Worm (Caenorhabditis elegans) whole organism, L2 larva: ENCODE data around the gene F10E7.2.

Experiments used
- F13H6.1 ChIP-seq: sonication (generic microtip); optimal IDR thresholded peaks from 2 replicates; lab custom pipeline; 2016; ENCODE audit warnings: missing genetic modification characterization, missing compliant biosample characterization
- R02D3.7 ChIP-seq: fragments of 150-350 bp; optimal IDR thresholded peaks from 2 replicates; lab custom pipeline; 2014; ENCODE audit warnings: missing biosample characterization, missing genetic modification characterization
- Y55F3AM.14 ChIP-seq: fragments of 200-800 bp; sonication (Bioruptor generic); optimal IDR thresholded peaks from 2 replicates; lab custom pipeline; 2018; ENCODE audit warnings: mild to moderate bottlenecking, missing genetic modification characterization, missing compliant biosample characterization
- ZK546.5 ChIP-seq: sonication (generic microtip); optimal IDR thresholded peaks from 2 replicates; lab custom pipeline; 2017; ENCODE audit warnings: missing biosample characterization, missing genetic modification characterization
- alr-1 ChIP-seq: fragments of 150-350 bp; optimal IDR thresholded peaks from 2 replicates; lab custom pipeline; 2014; ENCODE audit warnings: missing biosample characterization, missing genetic modification characterization
- aly-2 ChIP-seq: fragments of 150-350 bp; optimal IDR thresholded peaks from 2 replicates; lab custom pipeline; 2014; ENCODE audit warnings: missing biosample characterization, missing genetic modification characterization
- ama-1 ChIP-seq: fragments of 150-350 bp; optimal IDR thresholded peaks from 2 replicates; lab custom pipeline; 2018; ENCODE audit warnings: inconsistent platforms
- blmp-1 ChIP-seq: sonication (generic microtip); optimal IDR thresholded peaks from 2 replicates; lab custom pipeline; 2017; ENCODE audit warnings: missing genetic modification characterization, mild to moderate bottlenecking, missing compliant biosample characterization, antibody characterized with exemption, moderate library complexity; ENCODE audit not compliant: insufficient read depth
- ceh-82 ChIP-seq: fragments of 150-350 bp; optimal IDR thresholded peaks from 2 replicates; lab custom pipeline; 2014; ENCODE audit warnings: missing biosample characterization, missing genetic modification characterization
- crh-2 ChIP-seq: sonication (generic microtip); optimal IDR thresholded peaks from 2 replicates; lab custom pipeline; 2017; ENCODE audit warnings: missing biosample characterization, missing genetic modification characterization
- elt-1 ChIP-seq: fragments of 150-350 bp; optimal IDR thresholded peaks from 2 replicates; lab custom pipeline; 2014; ENCODE audit warnings: missing biosample characterization, missing genetic modification characterization
- fos-1 ChIP-seq: fragments of 150-350 bp; optimal IDR thresholded peaks from 2 replicates; lab custom pipeline; 2014; ENCODE audit warnings: missing biosample characterization, missing genetic modification characterization
- gmeb-1 ChIP-seq: fragments of 150-350 bp; optimal IDR thresholded peaks from 2 replicates; lab custom pipeline; 2014; ENCODE audit warnings: missing biosample characterization, missing genetic modification characterization
- lin-11 ChIP-seq: fragments of 150-350 bp; sonication (generic microtip); optimal IDR thresholded peaks from 2 replicates; lab custom pipeline; 2014; ENCODE audit warnings: missing biosample characterization, missing genetic modification characterization, inconsistent platforms, mixed read lengths
- lin-39 ChIP-seq: fragments of 150-350 bp; optimal IDR thresholded peaks from 2 replicates; lab custom pipeline; 2014; ENCODE audit warnings: missing biosample characterization, missing genetic modification reagents, missing genetic modification characterization
- lsy-2 ChIP-seq, 2 experiments: fragments of 150-350 bp in 1 of 2; sonication (generic microtip) in 1 of 2; optimal IDR thresholded peaks; 2 replicates each; lab custom pipeline; 2014 to 2017; ENCODE audit warnings: missing biosample characterization in 2 of 2, missing genetic modification characterization in 2 of 2
- mab-5 ChIP-seq: fragments of 150-350 bp; optimal IDR thresholded peaks from 2 replicates; lab custom pipeline; 2014; ENCODE audit warnings: missing biosample characterization, missing genetic modification characterization
- mbf-1 ChIP-seq: sonication (generic microtip); optimal IDR thresholded peaks from 2 replicates; lab custom pipeline; 2017; ENCODE audit warnings: missing biosample characterization, missing genetic modification characterization
- mdl-1 ChIP-seq, 2 experiments: fragments of 150-350 bp in 1 of 2; sonication (generic microtip) in 1 of 2; optimal IDR thresholded peaks; 2 replicates each; lab custom pipeline; 2017; ENCODE audit warnings: missing biosample characterization in 2 of 2, missing genetic modification characterization in 2 of 2
- nhr-10 ChIP-seq: sonication (generic microtip); optimal IDR thresholded peaks from 2 replicates; lab custom pipeline; 2017; ENCODE audit warnings: missing biosample characterization, missing genetic modification characterization
- nhr-11 ChIP-seq: fragments of 150-350 bp; optimal IDR thresholded peaks from 2 replicates; lab custom pipeline; 2014; ENCODE audit warnings: missing biosample characterization, missing genetic modification characterization
- nhr-129 ChIP-seq: fragments of 150-350 bp; optimal IDR thresholded peaks from 2 replicates; lab custom pipeline; 2014; ENCODE audit warnings: missing biosample characterization, missing genetic modification characterization
- nhr-21 ChIP-seq: fragments of 150-350 bp; optimal IDR thresholded peaks from 2 replicates; lab custom pipeline; 2014; ENCODE audit warnings: missing biosample characterization, missing genetic modification characterization
- nhr-23 ChIP-seq: fragments of 150-350 bp; optimal IDR thresholded peaks from 2 replicates; lab custom pipeline; 2014; ENCODE audit warnings: missing biosample characterization, missing genetic modification reagents, missing genetic modification characterization
- nhr-25 ChIP-seq: fragments of 150-350 bp; sonication (generic microtip); optimal IDR thresholded peaks from 3 replicates; lab custom pipeline; 2014; ENCODE audit warnings: missing biosample characterization, missing genetic modification characterization
- nhr-77 ChIP-seq: fragments of 150-350 bp; optimal IDR thresholded peaks from 2 replicates; lab custom pipeline; 2014; ENCODE audit warnings: missing biosample characterization, missing genetic modification characterization
- peb-1 ChIP-seq: fragments of 150-350 bp; optimal IDR thresholded peaks from 2 replicates; lab custom pipeline; 2014; ENCODE audit warnings: missing biosample characterization, missing genetic modification characterization
- sem-4 ChIP-seq: fragments of 150-350 bp; optimal IDR thresholded peaks from 2 replicates; lab custom pipeline; 2014; ENCODE audit warnings: missing biosample characterization, missing genetic modification reagents, missing genetic modification characterization
- skn-1 ChIP-seq: sonication (generic microtip); optimal IDR thresholded peaks from 2 replicates; lab custom pipeline; 2017; ENCODE audit warnings: missing biosample characterization, missing genetic modification characterization
- sma-3 ChIP-seq: sonication (generic microtip); optimal IDR thresholded peaks from 2 replicates; lab custom pipeline; 2016; ENCODE audit warnings: missing genetic modification reagents, missing genetic modification characterization, missing compliant biosample characterization
- sma-9 ChIP-seq, 2 experiments: fragments of 150-350 bp in 1 of 2; sonication (generic microtip) in 1 of 2; optimal IDR thresholded peaks; 2 replicates each; lab custom pipeline; 2014 to 2016; ENCODE audit warnings: missing genetic modification characterization in 2 of 2, mild to moderate bottlenecking in 1 of 2, missing biosample characterization in 1 of 2, missing compliant biosample characterization in 1 of 2, missing genetic modification reagents in 1 of 2, moderate library complexity in 1 of 2
- snpc-4 ChIP-seq: fragments of 150-350 bp; optimal IDR thresholded peaks from 2 replicates; lab custom pipeline; 2014; ENCODE audit warnings: missing biosample characterization, missing genetic modification characterization
- unc-39 ChIP-seq: fragments of 150-350 bp; optimal IDR thresholded peaks from 2 replicates; lab custom pipeline; 2014; ENCODE audit warnings: missing biosample characterization, missing genetic modification characterization
- unc-62 ChIP-seq: fragments of 150-350 bp; optimal IDR thresholded peaks from 2 replicates; lab custom pipeline; 2014; ENCODE audit warnings: missing biosample characterization, missing genetic modification reagents, missing genetic modification characterization
- zag-1 ChIP-seq: fragments of 150-350 bp; optimal IDR thresholded peaks from 2 replicates; lab custom pipeline; 2014; ENCODE audit warnings: missing biosample characterization, missing genetic modification characterization
- ztf-1 ChIP-seq: fragments of 200-800 bp; sonication (Bioruptor generic); conservative IDR thresholded peaks from 2 replicates; pipeline ENCODE4 v1.3.6; 2022; ENCODE audit warnings: missing genetic modification characterization, missing compliant biosample characterization

F10E7.2 gene

ce11 chrII:7112780-7113179 is 9.3 kb upstream of the F10E7.2 start, which contains the start of gene F10E7.6:
F10E7.6 (plus strand) TSS chrII:7113080.
- no peak for TF ChIP-seq zag-1 (tag; lab: Kevin White, UChicago)
- TF ChIP-seq nhr-21 (tag; lab: Kevin White, UChicago): no peak
- TF ChIP-seq lin-11 (tag; lab: Kevin White, UChicago): no peak
- no peak for TF ChIP-seq ceh-82 (tag; lab: Kevin White, UChicago)
- TF ChIP-seq snpc-4: no peak
- TF ChIP-seq nhr-129 (tag; lab: Kevin White, UChicago): no peak
- no peak for TF ChIP-seq mbf-1 (tag; lab: Kevin White, UChicago)
- TF ChIP-seq ama-1 (lab: Kevin White, UChicago): no peak
- no peak for TF ChIP-seq alr-1 (tag; lab: Kevin White, UChicago)
- no peak for TF ChIP-seq Y55F3AM.14
- no peak for TF ChIP-seq nhr-77 (tag; lab: Kevin White, UChicago)
- TF ChIP-seq aly-2 (tag; lab: Kevin White, UChicago): no peak
- no peak for TF ChIP-seq mab-5 (tag; lab: Kevin White, UChicago)
- no peak for TF ChIP-seq skn-1 (tag; lab: Kevin White, UChicago)
- no peak for TF ChIP-seq mdl-1 (tag; optimal IDR thresholded peaks at IDR 0.05; lab: Kevin White, UChicago)

ce11 chrII:7115638-7116037 is 6.4 kb upstream of the F10E7.2 start, which contains the start of gene cutl-5:
cutl-5 (minus strand) TSS chrII:7115906.
- no peak for TF ChIP-seq mdl-1 (tag; optimal IDR thresholded peaks at IDR 0.05; lab: Kevin White, UChicago)
- no peak for TF ChIP-seq alr-1 (tag; lab: Kevin White, UChicago)
- TF ChIP-seq crh-2: no peak
- TF ChIP-seq fos-1: no peak
- TF ChIP-seq gmeb-1 (tag; lab: Kevin White, UChicago): no peak
- no peak for TF ChIP-seq blmp-1 (tag; lab: Kevin White, UChicago)
- TF ChIP-seq unc-62 (GFP tag; lab: Kevin White, UChicago): no peak
- TF ChIP-seq sem-4 (tag; lab: Kevin White, UChicago): no peak
- no peak for TF ChIP-seq nhr-11
- no peak for TF ChIP-seq peb-1 (tag; lab: Kevin White, UChicago)
- TF ChIP-seq nhr-129 (tag; lab: Kevin White, UChicago): no peak
- no peak for TF ChIP-seq zag-1 (tag; lab: Kevin White, UChicago)
- TF ChIP-seq ZK546.5 (tag; lab: Kevin White, UChicago): no peak
- no peak for TF ChIP-seq R02D3.7 (tag; lab: Kevin White, UChicago)
- TF ChIP-seq snpc-4: no peak
- TF ChIP-seq mbf-1 (tag; lab: Kevin White, UChicago): no peak
- TF ChIP-seq nhr-21 (tag; lab: Kevin White, UChicago): no peak
- TF ChIP-seq, all 48 proteins: peak for 0

- TF ChIP-seq lin-11 (tag; lab: Kevin White, UChicago): no peak
- TF ChIP-seq ZK546.5 (tag; lab: Kevin White, UChicago): no peak
- no peak for TF ChIP-seq nhr-11
- TF ChIP-seq sma-9 (GFP tag; optimal IDR thresholded peaks at IDR 0.05; lab: Kevin White, UChicago): no peak
- TF ChIP-seq sma-9 (tag; optimal IDR thresholded peaks at IDR 0.05; lab: Kevin White, UChicago): no peak
- TF ChIP-seq R02D3.7 (tag; lab: Kevin White, UChicago): no peak
- TF ChIP-seq alr-1 (tag; lab: Kevin White, UChicago): no peak
- no peak for TF ChIP-seq blmp-1 (tag; lab: Kevin White, UChicago)
- TF ChIP-seq nhr-23 (tag; lab: Kevin White, UChicago): no peak
- TF ChIP-seq lsy-2 (tag; optimal IDR thresholded peaks at IDR 0.05; lab: Kevin White, UChicago): no peak
- TF ChIP-seq unc-39 (tag; lab: Kevin White, UChicago): no peak
- no peak for TF ChIP-seq crh-2
- TF ChIP-seq elt-1: no peak
- TF ChIP-seq, all 48 proteins: peak for 0
Observed at ce11 chrII:7116350-7116749, 5.7 kb upstream of the F10E7.2 start, which contains the start of gene spon-1. spon-1 (plus strand) TSS chrII:7116557.

- TF ChIP-seq sma-3 (GFP tag; lab: Kevin White, UChicago) (no peak), ama-1 (lab: Kevin White, UChicago) (no peak), nhr-25 (tag; lab: Kevin White, UChicago) (no peak), lin-39 (tag; lab: Kevin White, UChicago) (no peak), mbf-1 (tag; lab: Kevin White, UChicago) (no peak), lin-11 (tag; lab: Kevin White, UChicago) (no peak), zag-1 (tag; lab: Kevin White, UChicago) (no peak), nhr-10 (no peak), peb-1 (tag; lab: Kevin White, UChicago) (no peak), mdl-1 (tag; optimal IDR thresholded peaks at IDR 0.05; lab: Kevin White, UChicago) (no peak), F13H6.1 (tag; lab: Kevin White, UChicago) (no peak), nhr-21 (tag; lab: Kevin White, UChicago) (no peak), ztf-1 (GFP tag; lab: Robert Waterston, UW) (no peak)
Observed at ce11 chrII:7119525-7119924, 2.5 kb upstream of the F10E7.2 start.
